Fruit fly (Drosophila melanogaster) whole organism, pupa: ENCODE measurements around the gene CG14079.

Source experiments
- CG10348 ChIP-seq: fragments of 200-800 bp; sonication (Bioruptor generic); IDR thresholded peaks from 2 replicates; pipeline ENCODE4 v1.3.6; 2022; ENCODE audit warnings: missing biosample characterization, missing genetic modification characterization
- CG14655 ChIP-seq: fragments of 200-800 bp; sonication (Bioruptor generic); optimal IDR thresholded peaks from 3 replicates; lab custom pipeline; 2017; ENCODE audit warnings: mild to moderate bottlenecking, missing biosample characterization, missing genetic modification reagents, missing genetic modification characterization
- CG15710 ChIP-seq: fragments of 200-800 bp; sonication (Bioruptor generic); optimal IDR thresholded peaks from 2 replicates; lab custom pipeline; 2018; ENCODE audit warnings: missing biosample characterization, mild to moderate bottlenecking, missing genetic modification characterization, moderate library complexity
- CG32121 ChIP-seq: fragments of 200-800 bp; sonication (Bioruptor generic); IDR thresholded peaks from 2 replicates; pipeline ENCODE4 v1.3.6; 2022; ENCODE audit warnings: missing biosample characterization, missing genetic modification characterization
- CG34367 ChIP-seq: fragments of 200-800 bp; sonication (Bioruptor generic); optimal IDR thresholded peaks from 2 replicates; lab custom pipeline; 2018; ENCODE audit warnings: missing biosample characterization, mild to moderate bottlenecking, missing genetic modification characterization
- CG4496 ChIP-seq: fragments of 200-800 bp; sonication (Bioruptor generic); IDR thresholded peaks from 3 replicates; pipeline ENCODE4 v1.3.6; 2022; ENCODE audit warnings: missing biosample characterization, missing genetic modification characterization
- CG8159 ChIP-seq: fragments of 200-800 bp; sonication (Bioruptor generic); optimal IDR thresholded peaks from 3 replicates; lab custom pipeline; 2018; ENCODE audit warnings: missing biosample characterization, mild to moderate bottlenecking, missing genetic modification characterization, moderate library complexity
- CG8301 ChIP-seq: fragments of 200-800 bp; sonication (Bioruptor generic); optimal IDR thresholded peaks from 2 replicates; lab custom pipeline; 2018; ENCODE audit warnings: missing biosample characterization, mild to moderate bottlenecking, missing genetic modification characterization
- CG9948 ChIP-seq: fragments of 200-800 bp; sonication (Bioruptor generic); optimal IDR thresholded peaks from 2 replicates; lab custom pipeline; 2018; ENCODE audit warnings: missing biosample characterization, mild to moderate bottlenecking, missing genetic modification characterization, moderate library complexity
- EcR ChIP-seq: fragments of 200-800 bp; sonication (Bioruptor generic); optimal IDR thresholded peaks from 3 replicates; lab custom pipeline; 2019; ENCODE audit warnings: missing biosample characterization, missing genetic modification characterization, mild to moderate bottlenecking, moderate library complexity, missing genetic modification reagents
- Ets98B ChIP-seq: fragments of 200-800 bp; sonication (Bioruptor generic); IDR thresholded peaks from 2 replicates; pipeline ENCODE4 v1.3.6; 2022; ENCODE audit warnings: missing biosample characterization, missing genetic modification characterization
- Pif1B ChIP-seq: fragments of 200-800 bp; sonication (Bioruptor generic); optimal IDR thresholded peaks from 3 replicates; lab custom pipeline; 2016; ENCODE audit warnings: missing biosample characterization, missing genetic modification characterization
- Snoo ChIP-seq: fragments of 200-800 bp; sonication (Bioruptor generic); optimal IDR thresholded peaks from 3 replicates; lab custom pipeline; 2017; ENCODE audit warnings: missing biosample characterization, mild to moderate bottlenecking, missing genetic modification characterization, inconsistent platforms
- gl ChIP-seq: fragments of 200-800 bp; sonication (Bioruptor generic); optimal IDR thresholded peaks from 2 replicates; lab custom pipeline; 2018; ENCODE audit warnings: missing biosample characterization, mild to moderate bottlenecking, missing genetic modification characterization

dm6 chr3L:19089120-19089519, 8.7 kb upstream of the CG14079 start:
- no peak for TF ChIP-seq CG8301 (tag; lab: Kevin White, UChicago)
- TF ChIP-seq gl (tag; lab: Kevin White, UChicago), result no peak
- no peak for TF ChIP-seq Ets98B
- no peak for TF ChIP-seq CG15710 (tag; lab: Kevin White, UChicago)
- no peak for TF ChIP-seq CG32121 (GFP tag; lab: Robert Waterston, UW)
- TF ChIP-seq CG9948 (tag; lab: Kevin White, UChicago), result no peak
- TF ChIP-seq CG10348, result no peak
- no peak for TF ChIP-seq CG4496 (GFP tag; lab: Robert Waterston, UW)
- no peak for TF ChIP-seq EcR (GFP tag; lab: Kevin White, UChicago)
- no peak for TF ChIP-seq Snoo
- no peak for TF ChIP-seq CG34367 (tag; lab: Kevin White, UChicago)
- TF ChIP-seq Pif1B, result no peak
- no peak for TF ChIP-seq CG14655 (GFP tag; lab: Kevin White, UChicago)
- TF ChIP-seq CG8159 (tag; lab: Kevin White, UChicago), result no peak
